Worm (Caenorhabditis elegans) whole organism, young adult: ENCODE results near the gene riok-3.

Experiments
- ceh-27 ChIP-seq: fragments of 200-800 bp; sonication (Bioruptor generic); optimal IDR thresholded peaks from 2 replicates; lab custom pipeline; 2018; ENCODE audit warnings: mild to moderate bottlenecking, missing genetic modification characterization, moderate library complexity, missing compliant biosample characterization
- lin-35 ChIP-seq, 3 experiments: fragments of 150-350 bp in 2 of 3; sonication (generic microtip) in 1 of 3; optimal IDR thresholded peaks; 2 replicates each; lab custom pipeline; 2014 to 2018; ENCODE audit warnings: missing biosample characterization in 3 of 3, missing genetic modification characterization in 3 of 3, missing genetic modification reagents in 3 of 3
- tbp1 ChIP-seq: fragments of 200-800 bp; sonication (Bioruptor generic); optimal IDR thresholded peaks from 2 replicates; lab custom pipeline; 2018; ENCODE audit warnings: mild to moderate bottlenecking, missing genetic modification characterization, missing compliant biosample characterization
- unc-62 ChIP-seq: fragments of 150-350 bp; optimal IDR thresholded peaks from 2 replicates; lab custom pipeline; 2014; ENCODE audit warnings: missing biosample characterization, missing genetic modification reagents, missing genetic modification characterization

- TF ChIP-seq ceh-27 (GFP tag; lab: Kevin White, UChicago): peak; percentile 20
- TF ChIP-seq tbp1 (GFP tag; lab: Kevin White, UChicago): no peak
- no peak for TF ChIP-seq unc-62 (GFP tag; lab: Kevin White, UChicago)
- no peak for TF ChIP-seq lin-35 (GFP tag; optimal IDR thresholded peaks at IDR 0.05; lab: Kevin White, UChicago)
These were observed 22.5 kb upstream of the riok-3 start, which contains the start of the genes ZK632.10 and ZK632.11 for ce11 chrIII:9827163-9827951.
